Worm (Caenorhabditis elegans): ENCODE measurements around the gene gpa-13.
A peak's percentile ranks its signal among the peaks of the same experiment; 100 is the strongest.

gpa-13 gene

ce11 chrV:12728062-12728665, 26.6 kb downstream of the gpa-13 start, which contains the start of the genes rpl-28 and mrpl-49 (continued):
- TF ChIP-seq dpff-1 (tag; optimal IDR thresholded peaks at IDR 0.05) (no peak), egl-44 (GFP tag; IDR thresholded peaks at IDR 0.05) (no peak), nhr-80 (tag; optimal IDR thresholded peaks at IDR 0.05) (peak; percentile 59), akir-1 (GFP tag; optimal IDR thresholded peaks at IDR 0.05) (no peak), pbrm-1 (GFP tag; IDR thresholded peaks at IDR 0.05) (no peak), egl-18 (GFP tag; IDR thresholded peaks at IDR 0.05) (no peak), B0035.1 (tag; optimal IDR thresholded peaks at IDR 0.05) (no peak), sptf-2 (GFP tag; optimal IDR thresholded peaks at IDR 0.05) (no peak), somi-1 (GFP tag; optimal IDR thresholded peaks at IDR 0.05) (no peak), mcd-1 (GFP tag; IDR thresholded peaks at IDR 0.05) (peak; percentile 96), lin-54 (GFP tag; optimal IDR thresholded peaks at IDR 0.05) (peak; percentile 71), lin-40 (tag; optimal IDR thresholded peaks at IDR 0.05) (peak; percentile 57), ceh-91 (GFP tag; IDR thresholded peaks at IDR 0.05) (peak; percentile 64; the same call in 1 of the 2 replicates), F52B5.7 (tag; optimal IDR thresholded peaks at IDR 0.05) (no peak), snpc-3.4 (tag; optimal IDR thresholded peaks at IDR 0.05) (no peak), ets-4 (GFP tag; optimal IDR thresholded peaks at IDR 0.05) (no peak), aptf-2 (GFP tag; conservative IDR thresholded peaks at IDR 0.05) (no peak), F22D6.2 (tag; optimal IDR thresholded peaks at IDR 0.05) (no peak), F55B11.4 (tag; optimal IDR thresholded peaks at IDR 0.05; ENCODE audit: borderline replicate concordance, insufficient read depth) (no peak), F33H1.4 (GFP tag; IDR thresholded peaks at IDR 0.05) (peak; percentile 46; the same call in 1 of the 2 replicates), ceh-27 (GFP tag; optimal IDR thresholded peaks at IDR 0.05) (peak; percentile 34), lin-35 (GFP tag; optimal IDR thresholded peaks at IDR 0.05) (peak in 1 of 3 experiments; percentile 76), lir-1 (GFP tag; conservative IDR thresholded peaks at IDR 0.05) (no peak), ztf-26 (tag; optimal IDR thresholded peaks at IDR 0.05) (peak; percentile 21), lsl-1 (GFP tag; optimal IDR thresholded peaks at IDR 0.05) (peak; percentile 56), efl-1 (GFP tag; optimal IDR thresholded peaks at IDR 0.05) (peak; percentile 23), rcor-1 (GFP tag; IDR thresholded peaks at IDR 0.05) (no peak), ekl-4 (GFP tag; IDR thresholded peaks at IDR 0.05) (0 out of 2 replicates have a peak, but pooled peaks have one; percentile 34), C06A6.2 (GFP tag; conservative IDR thresholded peaks at IDR 0.05) (no peak), ccch-3 (GFP tag; optimal IDR thresholded peaks at IDR 0.05) (no peak), mel-28 (tag; optimal IDR thresholded peaks at IDR 0.05; ENCODE audit: borderline replicate concordance) (no peak), attf-5 (GFP tag; optimal IDR thresholded peaks at IDR 0.05) (peak; percentile 95), him-1 (tag; optimal IDR thresholded peaks at IDR 0.05) (no peak), hlh-12 (tag; optimal IDR thresholded peaks at IDR 0.05) (no peak), ztf-25 (GFP tag; IDR thresholded peaks at IDR 0.05) (no peak), attf-3 (GFP tag; conservative IDR thresholded peaks at IDR 0.05) (peak; percentile 99), lsy-27 (tag; optimal IDR thresholded peaks at IDR 0.05; ENCODE audit: borderline replicate concordance, insufficient read depth) (no peak), ztf-18 (tag; optimal IDR thresholded peaks at IDR 0.05) (peak; percentile 40), hsf-1 (GFP tag; IDR thresholded peaks at IDR 0.05) (no peak), fkh-3 (tag; optimal IDR thresholded peaks at IDR 0.05) (no peak), tbp1 (GFP tag; optimal IDR thresholded peaks at IDR 0.05) (peak; percentile 58), madf-6 (GFP tag; IDR thresholded peaks at IDR 0.05) (no peak), mxl-1 (tag; optimal IDR thresholded peaks at IDR 0.05) (no peak), F23B12.7 (tag; optimal IDR thresholded peaks at IDR 0.05; ENCODE audit: insufficient read depth) (peak; percentile 91), nfya-2 (GFP tag; IDR thresholded peaks at IDR 0.05) (no peak), snpc-4 (GFP tag; optimal IDR thresholded peaks at IDR 0.05) (no peak), snpc-4 (tag; optimal IDR thresholded peaks at IDR 0.05) (peak in 3 of 4 experiments; percentile 28 to 81 (median 32)), ztf-3 (GFP tag; optimal IDR thresholded peaks at IDR 0.05) (no peak)
